Worm (Caenorhabditis elegans) whole organism, L2 larva: ENCODE data around the gene lig-1.

Experiments
- ama-1 ChIP-seq: fragments of 150-350 bp; optimal IDR thresholded peaks from 2 replicates; lab custom pipeline; 2018; ENCODE audit warnings: inconsistent platforms
- ceh-16 ChIP-seq: fragments of 150-350 bp; optimal IDR thresholded peaks from 2 replicates; lab custom pipeline; 2014; ENCODE audit warnings: missing biosample characterization, missing genetic modification characterization
- unc-39 ChIP-seq: fragments of 150-350 bp; optimal IDR thresholded peaks from 2 replicates; lab custom pipeline; 2014; ENCODE audit warnings: missing biosample characterization, missing genetic modification characterization

- TF ChIP-seq ama-1: peak; percentile 48
- no peak for TF ChIP-seq ceh-16
- TF ChIP-seq unc-39 (tag; lab: Kevin White, UChicago): no peak
Observed at ce11 chrV:10858340-10858739, 44.4 kb downstream of the lig-1 start.
